Worm (Caenorhabditis elegans) whole organism, L3 larva: ENCODE measurements around the gene H39E23.3.

Experiments used
- R02D3.7 ChIP-seq: fragments of 150-350 bp; optimal IDR thresholded peaks from 2 replicates; lab custom pipeline; 2014; ENCODE audit warnings: missing biosample characterization, missing genetic modification characterization
- ZK546.5 ChIP-seq: sonication (generic microtip); optimal IDR thresholded peaks from 2 replicates; lab custom pipeline; 2017; ENCODE audit warnings: missing biosample characterization, missing genetic modification characterization
- aly-2 ChIP-seq: fragments of 150-350 bp; optimal IDR thresholded peaks from 2 replicates; lab custom pipeline; 2014; ENCODE audit warnings: missing biosample characterization, missing genetic modification characterization
- ama-1 ChIP-seq: fragments of 150-350 bp; optimal IDR thresholded peaks from 2 replicates; lab custom pipeline; 2018
- ceh-16 ChIP-seq: sonication (generic microtip); optimal IDR thresholded peaks from 2 replicates; lab custom pipeline; 2017; ENCODE audit warnings: missing biosample characterization, missing genetic modification characterization
- ceh-9 ChIP-seq: sonication (generic microtip); optimal IDR thresholded peaks from 2 replicates; lab custom pipeline; 2018; ENCODE audit warnings: missing biosample characterization, missing genetic modification characterization
- daf-12 ChIP-seq: fragments of 150-350 bp; optimal IDR thresholded peaks from 2 replicates; lab custom pipeline; 2014; ENCODE audit warnings: missing biosample characterization, missing genetic modification reagents, missing genetic modification characterization
- egl-27 ChIP-seq: sonication (generic microtip); optimal IDR thresholded peaks from 4 replicates; lab custom pipeline; 2017; ENCODE audit warnings: missing biosample characterization, missing genetic modification reagents, missing genetic modification characterization
- elt-1 ChIP-seq: fragments of 150-350 bp; optimal IDR thresholded peaks from 2 replicates; lab custom pipeline; 2014; ENCODE audit warnings: missing biosample characterization, missing genetic modification characterization
- elt-2 ChIP-seq: sonication (generic microtip); optimal IDR thresholded peaks from 2 replicates; lab custom pipeline; 2016; ENCODE audit warnings: missing genetic modification reagents, mild to moderate bottlenecking, missing genetic modification characterization, missing compliant biosample characterization
- elt-3 ChIP-seq, 3 experiments: fragments of 150-350 bp in 1 of 3; sonication (generic microtip) in 2 of 3; optimal IDR thresholded peaks; 2 replicates in 2 of 3; 4 replicates in 1 of 3; lab custom pipeline; 2014 to 2017; ENCODE audit warnings: missing biosample characterization in 3 of 3, missing genetic modification characterization in 3 of 3
- eor-1 ChIP-seq, 2 experiments: fragments of 150-350 bp; optimal IDR thresholded peaks; 2 replicates each; lab custom pipeline; 2014 to 2018; ENCODE audit warnings: missing biosample characterization in 2 of 2, missing genetic modification characterization in 2 of 2
- fkh-10 ChIP-seq: sonication (generic microtip); optimal IDR thresholded peaks from 2 replicates; lab custom pipeline; 2017; ENCODE audit warnings: missing biosample characterization, missing genetic modification reagents, missing genetic modification characterization
- fkh-2 ChIP-seq: fragments of 150-350 bp; optimal IDR thresholded peaks from 2 replicates; lab custom pipeline; 2014; ENCODE audit warnings: missing biosample characterization, missing genetic modification reagents, missing genetic modification characterization
- fos-1 ChIP-seq: fragments of 150-350 bp; optimal IDR thresholded peaks from 2 replicates; lab custom pipeline; 2014; ENCODE audit warnings: missing biosample characterization, missing genetic modification characterization
- jun-1 ChIP-seq: fragments of 150-350 bp; optimal IDR thresholded peaks from 2 replicates; lab custom pipeline; 2014; ENCODE audit warnings: missing biosample characterization, missing genetic modification reagents, missing genetic modification characterization
- lin-15B ChIP-seq: fragments of 150-350 bp; optimal IDR thresholded peaks from 2 replicates; lab custom pipeline; 2014; ENCODE audit warnings: missing biosample characterization, missing genetic modification characterization
- lin-39 ChIP-seq: fragments of 150-350 bp; optimal IDR thresholded peaks from 2 replicates; lab custom pipeline; 2018; ENCODE audit warnings: missing biosample characterization, missing genetic modification reagents, missing genetic modification characterization
- mdl-1 ChIP-seq: fragments of 150-350 bp; optimal IDR thresholded peaks from 2 replicates; lab custom pipeline; 2014; ENCODE audit warnings: missing biosample characterization, missing genetic modification characterization
- nfya-1 ChIP-seq: sonication (generic microtip); optimal IDR thresholded peaks from 2 replicates; lab custom pipeline; 2017; ENCODE audit warnings: missing genetic modification characterization, mild to moderate bottlenecking, missing compliant biosample characterization, antibody characterized with exemption, moderate library complexity; ENCODE audit not compliant: insufficient read depth
- nhr-11 ChIP-seq: fragments of 150-350 bp; optimal IDR thresholded peaks from 2 replicates; lab custom pipeline; 2014; ENCODE audit warnings: missing biosample characterization, missing genetic modification characterization
- nhr-23 ChIP-seq: fragments of 150-350 bp; optimal IDR thresholded peaks from 2 replicates; lab custom pipeline; 2014; ENCODE audit warnings: missing biosample characterization, missing genetic modification reagents, missing genetic modification characterization
- nhr-237 ChIP-seq: fragments of 150-350 bp; optimal IDR thresholded peaks from 2 replicates; lab custom pipeline; 2014; ENCODE audit warnings: missing biosample characterization, missing genetic modification characterization
- nhr-25 ChIP-seq: sonication (generic microtip); optimal IDR thresholded peaks from 2 replicates; lab custom pipeline; 2017; ENCODE audit warnings: missing biosample characterization, missing genetic modification characterization
- nhr-43 ChIP-seq: sonication (generic microtip); optimal IDR thresholded peaks from 2 replicates; lab custom pipeline; 2016; ENCODE audit warnings: mild to moderate bottlenecking, missing genetic modification characterization, missing compliant biosample characterization; ENCODE audit not compliant: poor library complexity, severe bottlenecking
- nhr-67 ChIP-seq: fragments of 150-350 bp; optimal IDR thresholded peaks from 2 replicates; lab custom pipeline; 2014; ENCODE audit warnings: missing biosample characterization, missing genetic modification characterization
- nhr-76 ChIP-seq: fragments of 150-350 bp; sonication (generic microtip); optimal IDR thresholded peaks from 5 replicates; lab custom pipeline; 2014; ENCODE audit warnings: missing biosample characterization, missing genetic modification characterization
- nhr-77 ChIP-seq: fragments of 150-350 bp; optimal IDR thresholded peaks from 2 replicates; lab custom pipeline; 2014; ENCODE audit warnings: missing biosample characterization, missing genetic modification characterization
- pha-4 ChIP-seq: fragments of 150-350 bp; optimal IDR thresholded peaks from 2 replicates; lab custom pipeline; 2014; ENCODE audit warnings: missing biosample characterization, missing genetic modification reagents, missing genetic modification characterization
- pqm-1 ChIP-seq: fragments of 150-350 bp; optimal IDR thresholded peaks from 2 replicates; lab custom pipeline; 2017; ENCODE audit warnings: missing biosample characterization, missing genetic modification characterization, inconsistent platforms
- sea-2 ChIP-seq: fragments of 150-350 bp; sonication (generic microtip); optimal IDR thresholded peaks from 4 replicates; lab custom pipeline; 2014; ENCODE audit warnings: missing biosample characterization, missing genetic modification reagents, missing genetic modification characterization
- snpc-4 ChIP-seq: fragments of 150-350 bp; optimal IDR thresholded peaks from 2 replicates; lab custom pipeline; 2014; ENCODE audit warnings: missing biosample characterization, missing genetic modification characterization
- tbx-2 ChIP-seq: sonication (generic microtip); optimal IDR thresholded peaks from 2 replicates; lab custom pipeline; 2016; ENCODE audit warnings: mild to moderate bottlenecking, missing genetic modification characterization, missing compliant biosample characterization
- unc-39 ChIP-seq: sonication (generic microtip); optimal IDR thresholded peaks from 4 replicates; lab custom pipeline; 2017; ENCODE audit warnings: missing biosample characterization, missing genetic modification characterization
- unc-62 ChIP-seq: fragments of 150-350 bp; sonication (generic microtip); optimal IDR thresholded peaks from 4 replicates; lab custom pipeline; 2014; ENCODE audit warnings: missing biosample characterization, missing genetic modification reagents, missing genetic modification characterization
- zag-1 ChIP-seq: fragments of 150-350 bp; optimal IDR thresholded peaks from 2 replicates; lab custom pipeline; 2014; ENCODE audit warnings: missing biosample characterization, missing genetic modification characterization
- ztf-11 ChIP-seq: fragments of 150-350 bp; optimal IDR thresholded peaks from 2 replicates; lab custom pipeline; 2014; ENCODE audit warnings: missing biosample characterization, missing genetic modification characterization
- ztf-4 ChIP-seq: fragments of 150-350 bp; optimal IDR thresholded peaks from 2 replicates; lab custom pipeline; 2014; ENCODE audit warnings: missing biosample characterization, missing genetic modification characterization

The H39E23.3 gene

ce11 chrV:14147114-14147513 lies 39.5 kb downstream of the H39E23.3 start:
- TF ChIP-seq elt-2 (tag; lab: Kevin White, UChicago) (no peak), eor-1 (tag; optimal IDR thresholded peaks at IDR 0.05; lab: Kevin White, UChicago) (no peak), ztf-4 (tag; lab: Kevin White, UChicago) (no peak), nhr-77 (tag; lab: Kevin White, UChicago) (no peak), lin-15B (tag; lab: Kevin White, UChicago) (no peak), fos-1 (tag; lab: Kevin White, UChicago) (no peak), pha-4 (no peak), pqm-1 (tag; lab: Kevin White, UChicago) (no peak)
- TF ChIP-seq, all 47 proteins: peak for 0

DNA sequence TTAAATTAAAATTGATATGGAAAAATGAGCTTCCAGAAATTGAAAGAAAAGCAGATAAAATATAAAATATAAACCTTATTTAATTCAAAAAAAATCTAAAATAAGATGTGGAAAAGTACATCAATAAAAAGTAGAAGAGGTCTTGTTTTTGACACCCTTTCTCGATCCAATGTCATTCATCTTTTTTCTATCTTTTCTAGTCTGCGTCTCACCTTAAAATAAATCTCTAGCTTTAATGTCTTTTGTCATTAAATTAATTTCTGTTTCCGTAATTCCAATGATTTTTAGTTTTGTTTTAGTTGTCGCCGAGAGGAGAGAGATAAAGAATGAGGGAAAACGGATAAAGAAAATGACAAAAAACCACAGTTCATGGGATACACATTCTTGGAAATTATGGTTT lies 41.5 kb downstream of the H39E23.3 start:
- TF ChIP-seq ama-1 (lab: Kevin White, UChicago) (no peak), unc-39 (tag; lab: Kevin White, UChicago) (no peak), tbx-2 (tag; lab: Kevin White, UChicago) (no peak), ZK546.5 (tag; lab: Kevin White, UChicago) (no peak), nhr-11 (tag; lab: Kevin White, UChicago) (no peak), ceh-16 (tag; lab: Kevin White, UChicago) (no peak), mdl-1 (tag; lab: Kevin White, UChicago) (no peak), aly-2 (tag; lab: Kevin White, UChicago) (no peak), jun-1 (tag; lab: Kevin White, UChicago) (no peak), ztf-11 (tag; lab: Kevin White, UChicago) (no peak), fos-1 (tag; lab: Kevin White, UChicago) (no peak), nhr-23 (tag; lab: Kevin White, UChicago) (no peak), snpc-4 (tag; lab: Kevin White, UChicago) (no peak)

DNA sequence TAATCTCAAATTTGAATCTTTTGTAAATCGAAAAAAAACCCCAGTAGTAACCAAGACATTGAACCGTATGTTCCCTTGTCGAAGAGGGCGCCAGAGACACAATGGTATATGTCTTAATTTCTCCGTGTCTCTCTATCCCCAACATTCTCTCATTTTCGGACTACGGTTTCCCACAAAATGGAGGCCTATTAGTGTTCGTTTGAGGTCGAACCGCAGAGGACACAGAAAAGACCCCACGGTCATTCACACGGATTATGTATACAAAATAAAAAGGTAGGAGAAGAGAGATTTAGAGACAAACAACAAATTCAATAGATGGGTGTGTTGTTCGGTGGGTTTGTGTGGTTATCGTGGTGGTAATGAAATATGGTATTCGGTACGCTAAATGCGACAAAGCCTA lies 43.4 kb downstream of the H39E23.3 start:
- TF ChIP-seq nhr-67 (tag; lab: Kevin White, UChicago) (no peak), nhr-25 (tag; lab: Kevin White, UChicago) (peak; percentile 69)

ce11 chrV:14153615-14154014 lies 46.0 kb downstream of the H39E23.3 start:
- TF ChIP-seq fkh-2 (tag; lab: Kevin White, UChicago) (no peak), ztf-11 (tag; lab: Kevin White, UChicago) (no peak), nhr-43 (no peak), zag-1 (tag; lab: Kevin White, UChicago) (no peak), nhr-76 (tag; lab: Kevin White, UChicago) (no peak), elt-3 (tag; optimal IDR thresholded peaks at IDR 0.05; lab: Kevin White, UChicago) (no peak), unc-62 (no peak), nhr-237 (tag; lab: Kevin White, UChicago) (no peak), lin-15B (tag; lab: Kevin White, UChicago) (no peak), elt-2 (tag; lab: Kevin White, UChicago) (no peak), lin-39 (tag; lab: Kevin White, UChicago) (no peak), elt-1 (tag; lab: Kevin White, UChicago) (no peak), snpc-4 (tag; lab: Kevin White, UChicago) (no peak), nhr-67 (tag; lab: Kevin White, UChicago) (no peak), pqm-1 (tag; lab: Kevin White, UChicago) (no peak), fkh-10 (no peak), R02D3.7 (tag; lab: Kevin White, UChicago) (no peak)

DNA sequence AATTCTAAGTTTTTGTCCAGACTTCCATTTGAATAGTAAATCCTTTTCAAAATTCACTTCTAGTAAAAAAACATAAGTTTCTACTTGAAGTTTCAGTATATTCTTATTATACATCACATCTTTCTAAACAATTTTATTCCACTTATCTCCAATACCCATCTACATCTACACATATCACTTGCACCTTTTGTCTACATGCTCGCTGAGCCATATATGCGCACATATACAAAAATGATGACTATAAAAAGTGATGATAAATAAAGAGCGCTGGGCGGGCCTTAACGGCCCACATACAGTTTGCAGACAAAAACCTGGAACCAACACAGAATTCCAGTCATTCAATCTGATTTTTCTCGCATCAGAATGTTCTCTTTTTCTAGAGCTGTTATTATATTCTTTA lies 48.9 kb downstream of the H39E23.3 start, which contains the start of gene AH10.2:
Gene AH10.2, plus strand, starts transcription at position 301 of the 400 bp plus-strand sequence.
- TF ChIP-seq ZK546.5 (tag; lab: Kevin White, UChicago) = no peak
- TF ChIP-seq pha-4 = no peak
- no peak for TF ChIP-seq egl-27 (tag; lab: Kevin White, UChicago)
- no peak for TF ChIP-seq nhr-43
- no peak for TF ChIP-seq elt-3 (tag; optimal IDR thresholded peaks at IDR 0.05; lab: Kevin White, UChicago)
- TF ChIP-seq snpc-4 (tag; lab: Kevin White, UChicago) = no peak
- TF ChIP-seq unc-62 = no peak
- TF ChIP-seq sea-2 = no peak
- no peak for TF ChIP-seq ama-1 (lab: Kevin White, UChicago)
- TF ChIP-seq pqm-1 (tag; lab: Kevin White, UChicago) = no peak
- no peak for TF ChIP-seq aly-2 (tag; lab: Kevin White, UChicago)
- TF ChIP-seq nfya-1 (tag; lab: Kevin White, UChicago) = no peak
- TF ChIP-seq ceh-16 (tag; lab: Kevin White, UChicago) = no peak
- no peak for TF ChIP-seq ceh-9 (tag; lab: Kevin White, UChicago)
- no peak for TF ChIP-seq nhr-11 (tag; lab: Kevin White, UChicago)
- TF ChIP-seq zag-1 (tag; lab: Kevin White, UChicago) = no peak
- TF ChIP-seq daf-12 = no peak
